Fruit fly (Drosophila melanogaster): ENCODE measurements around the gene CG13063.

DNA sequence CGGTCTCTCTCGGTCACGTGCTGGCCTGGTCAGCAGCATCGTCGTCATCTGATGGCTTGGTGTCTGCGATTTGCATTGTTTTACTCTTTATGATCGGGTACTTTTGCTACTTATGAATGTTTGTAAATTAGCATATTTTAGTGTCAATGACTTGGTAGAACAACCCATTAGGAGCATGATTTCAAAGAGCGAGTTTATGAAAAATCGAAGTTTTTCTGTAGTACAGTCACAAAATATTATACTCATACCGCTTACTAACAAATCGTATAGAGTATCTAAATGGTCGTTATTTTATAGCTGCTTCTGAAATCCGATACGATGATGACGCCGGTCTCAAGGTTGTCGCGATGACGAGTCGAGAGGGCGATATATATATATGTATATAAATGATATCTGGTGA is 20.1 kb upstream of the CG13063 start:
- TF ChIP-seq gl (tag; optimal IDR thresholded peaks at IDR 0.05) (peak; percentile 53), EcR (GFP tag; optimal IDR thresholded peaks at IDR 0.05) (peak; percentile 87), CG4496 (GFP tag; IDR thresholded peaks at IDR 0.05) (no peak), CG10348 (GFP tag; IDR thresholded peaks at IDR 0.05) (no peak), CG13204 (GFP tag; optimal IDR thresholded peaks at IDR 0.05) (peak; percentile 33)
